Worm (Caenorhabditis elegans) whole organism, L4 larva: ENCODE data around the gene col-90.

ENCODE experiments used
- F10B5.3 ChIP-seq: sonication (generic microtip); optimal IDR thresholded peaks from 2 replicates; lab custom pipeline; 2016; ENCODE audit warnings: mild to moderate bottlenecking, missing genetic modification characterization, missing compliant biosample characterization
- ceh-82 ChIP-seq: sonication (generic microtip); optimal IDR thresholded peaks from 2 replicates; lab custom pipeline; 2017; ENCODE audit warnings: missing biosample characterization, missing genetic modification characterization
- lin-39 ChIP-seq: fragments of 150-350 bp; optimal IDR thresholded peaks from 2 replicates; lab custom pipeline; 2014; ENCODE audit warnings: missing biosample characterization, missing genetic modification reagents, missing genetic modification characterization
- lir-3 ChIP-seq: sonication (generic microtip); optimal IDR thresholded peaks from 2 replicates; lab custom pipeline; 2016; ENCODE audit warnings: mild to moderate bottlenecking, missing genetic modification characterization, missing compliant biosample characterization
- nhr-77 ChIP-seq: fragments of 150-350 bp; optimal IDR thresholded peaks from 2 replicates; lab custom pipeline; 2014; ENCODE audit warnings: missing biosample characterization, missing genetic modification characterization

- no peak for TF ChIP-seq lir-3
- TF ChIP-seq F10B5.3 (tag; lab: Kevin White, UChicago), result no peak
- TF ChIP-seq nhr-77, result no peak
- no peak for TF ChIP-seq lin-39
- no peak for TF ChIP-seq ceh-82 (tag; lab: Kevin White, UChicago)
These were observed 7.2 kb upstream of the col-90 start, which contains the start of gene kle-2 for ce11 chrIII:7941417-7941816.
